Worm (Caenorhabditis elegans) whole organism, young adult: ENCODE data around the gene mmaa-1.

ENCODE experiments used
- F37B4.10 ChIP-seq: fragments of 200-800 bp; sonication (Bioruptor generic); IDR thresholded peaks from 2 replicates; pipeline ENCODE4 v1.3.6; 2022; ENCODE audit warnings: missing genetic modification characterization, missing compliant biosample characterization
- attf-5 ChIP-seq: fragments of 200-800 bp; sonication (Bioruptor generic); optimal IDR thresholded peaks from 2 replicates; lab custom pipeline; 2018; ENCODE audit warnings: mild to moderate bottlenecking, missing genetic modification characterization, missing compliant biosample characterization
- cebp-1 ChIP-seq, 2 experiments: fragments of 200-800 bp in 1 of 2; sonication (Bioruptor generic) in 1 of 2; sonication (generic microtip) in 1 of 2; IDR thresholded peaks in 1 of 2; optimal IDR thresholded peaks in 1 of 2; 2 replicates each; pipeline versions ENCODE4 v1.3.6 to Lab custom; 2017 to 2022; ENCODE audit warnings: missing compliant biosample characterization in 2 of 2, missing genetic modification characterization in 2 of 2, mild to moderate bottlenecking in 1 of 2, missing genetic modification reagents in 1 of 2, moderate library complexity in 1 of 2
- ceh-58 ChIP-seq: fragments of 200-800 bp; sonication (Bioruptor generic); IDR thresholded peaks from 2 replicates; pipeline ENCODE4 v1.3.6; 2022; ENCODE audit warnings: missing genetic modification characterization, missing compliant biosample characterization

- TF ChIP-seq ceh-58 (GFP tag; lab: Robert Waterston, UW) (no peak), F37B4.10 (GFP tag; lab: Robert Waterston, UW) (no peak), attf-5 (GFP tag; lab: Kevin White, UChicago) (no peak), cebp-1 (GFP tag; IDR thresholded peaks at IDR 0.05; lab: Robert Waterston, UW) (no peak), cebp-1 (tag; optimal IDR thresholded peaks at IDR 0.05; lab: Kevin White, UChicago) (no peak)
These were observed 1.7 kb downstream of the mmaa-1 start for ce11 chrII:7099231-7099630.
